Worm (Caenorhabditis elegans) whole organism, dauer: ENCODE results near the gene oac-48.

Experiments used
- unc-62 ChIP-seq: sonication (generic microtip); optimal IDR thresholded peaks from 2 replicates; lab custom pipeline; 2017; ENCODE audit warnings: missing biosample characterization, missing genetic modification reagents, missing genetic modification characterization

oac-48 gene

DNA sequence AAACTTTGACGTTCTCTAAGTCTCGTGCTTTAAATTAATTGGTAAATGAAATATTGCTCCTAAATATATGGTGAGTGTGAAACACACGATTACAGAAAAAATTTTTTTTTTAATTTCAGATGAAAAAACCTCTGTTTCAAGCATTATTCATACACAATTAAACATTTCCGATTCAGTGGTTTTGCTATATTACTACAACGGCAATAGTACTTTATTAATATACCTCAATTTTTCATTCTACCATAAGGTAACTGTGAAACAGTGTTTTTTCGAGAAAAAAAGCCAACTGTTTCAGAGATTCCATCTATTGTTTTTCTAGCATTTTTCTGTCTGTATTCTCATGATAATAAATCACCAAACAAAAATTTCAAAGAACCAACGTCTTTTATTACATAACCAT lies 27.2 kb downstream of the oac-48 start:
- TF ChIP-seq unc-62 (GFP tag; lab: Kevin White, UChicago): no peak

DNA sequence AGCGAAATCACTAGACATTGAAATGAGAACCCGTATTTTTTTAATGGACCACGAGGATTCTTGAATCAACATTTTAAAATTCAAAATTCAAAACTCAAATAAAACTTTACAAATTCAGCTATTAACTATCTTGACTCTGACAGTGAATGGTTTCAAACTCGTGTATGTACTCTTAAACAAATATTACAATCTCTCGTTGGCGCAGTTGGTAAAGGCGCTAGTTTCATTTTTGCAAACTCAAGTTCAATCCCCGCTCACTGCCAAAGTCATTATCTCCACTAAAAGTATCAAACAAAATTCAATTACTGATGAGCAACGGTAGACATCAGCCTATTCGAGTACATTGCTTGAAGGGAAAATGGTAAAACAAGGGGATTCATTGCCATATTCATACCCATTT lies 27.9 kb downstream of the oac-48 start:
- no peak for TF ChIP-seq unc-62 (GFP tag; lab: Kevin White, UChicago)

DNA sequence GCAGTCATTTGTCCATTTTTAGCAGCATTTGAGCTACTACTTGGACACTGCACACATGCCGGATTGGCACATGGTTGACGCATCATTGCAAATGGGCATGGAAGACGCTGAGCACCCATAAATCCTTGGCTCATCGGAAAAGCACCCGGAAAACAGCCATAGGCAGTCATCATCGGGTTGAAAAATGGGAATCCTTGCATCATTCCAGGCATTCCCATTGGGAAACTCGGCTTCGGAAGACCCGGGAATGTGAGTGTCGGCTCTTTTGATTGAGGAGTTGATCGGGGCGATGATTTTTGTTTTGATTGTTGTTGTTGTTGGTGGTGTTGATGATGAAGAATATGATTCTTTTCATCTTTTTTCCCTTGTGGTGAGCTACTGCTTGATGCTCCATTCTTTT lies 29.1 kb downstream of the oac-48 start:
- no peak for TF ChIP-seq unc-62 (GFP tag; lab: Kevin White, UChicago)

DNA sequence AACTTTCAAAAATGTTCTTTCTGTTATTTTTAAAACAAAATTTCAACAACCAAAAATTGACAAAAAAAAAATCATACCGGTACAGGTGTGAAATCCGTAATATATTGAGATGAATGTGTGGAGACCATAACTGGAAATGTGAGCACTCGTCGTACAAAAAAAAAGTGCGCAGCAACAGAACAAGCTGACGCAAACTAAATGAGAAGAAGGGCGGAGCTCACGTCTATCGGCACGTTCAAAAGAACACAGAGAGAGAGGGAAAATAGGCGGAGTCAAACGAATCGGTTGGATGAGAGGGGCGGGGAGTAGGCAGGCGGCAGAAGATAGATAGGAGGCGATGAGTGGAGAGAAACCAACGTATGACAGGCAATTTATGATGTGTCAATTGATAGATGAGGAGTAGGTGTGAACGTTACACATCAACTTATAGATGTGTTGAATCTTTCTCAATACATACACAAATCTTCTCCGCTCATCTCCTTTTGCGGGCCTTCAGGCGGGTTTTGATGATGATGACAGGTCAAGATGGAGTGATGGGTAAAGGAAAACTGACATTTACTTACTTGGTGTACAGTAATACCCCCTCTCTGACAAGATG lies 30.3 kb downstream of the oac-48 start, which contains the start of gene tlp-1:
TSS of gene tlp-1 (minus strand) at position 255 of the 598 bp plus-strand sequence.
- no peak for TF ChIP-seq unc-62 (GFP tag; lab: Kevin White, UChicago)

DNA sequence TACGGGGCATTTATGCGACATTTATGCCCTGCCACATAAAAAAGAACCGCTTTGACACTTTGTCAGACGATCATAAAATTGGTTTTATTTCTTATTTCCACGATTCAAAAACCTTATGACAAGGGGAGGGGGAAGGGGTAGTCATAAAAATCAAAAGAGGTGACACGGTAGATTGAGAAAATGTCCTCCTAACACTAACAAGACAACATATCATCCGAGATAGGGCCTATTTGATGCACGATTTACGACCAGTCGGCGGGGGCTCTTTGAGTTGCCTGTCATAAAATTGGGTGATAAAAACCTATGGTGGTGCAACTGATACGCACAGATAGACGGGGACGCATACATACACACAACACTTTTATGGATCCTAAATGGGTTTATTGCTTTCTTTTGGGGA lies 34.3 kb downstream of the oac-48 start:
- no peak for TF ChIP-seq unc-62 (GFP tag; lab: Kevin White, UChicago)

DNA sequence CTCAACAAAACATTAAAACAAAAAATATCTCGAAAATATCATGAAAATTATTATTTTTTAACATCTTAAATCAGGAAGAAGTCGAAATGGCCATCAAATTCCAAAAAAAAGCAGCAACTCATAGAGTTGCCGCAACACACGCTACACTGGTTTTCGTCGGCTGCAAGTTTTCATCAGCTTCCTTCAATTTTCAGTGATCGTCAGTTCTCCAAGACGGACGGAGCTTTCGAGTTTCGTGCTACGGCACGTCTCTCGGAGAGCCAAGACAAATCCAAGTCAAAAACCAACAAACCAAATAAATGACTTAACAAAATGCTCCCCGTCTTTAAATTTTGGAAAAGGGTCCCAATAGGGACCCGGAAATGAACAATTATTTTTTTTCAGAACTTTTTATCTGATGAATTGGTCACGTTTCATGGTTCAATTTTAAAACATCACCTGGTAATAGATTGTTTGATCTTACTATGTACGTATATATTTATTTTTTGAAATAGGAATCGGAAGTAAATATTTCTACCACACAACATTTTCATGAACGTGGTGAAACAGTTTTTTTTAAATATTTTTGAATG lies 35.6 kb downstream of the oac-48 start:
- TF ChIP-seq unc-62 (GFP tag; lab: Kevin White, UChicago): no peak

DNA sequence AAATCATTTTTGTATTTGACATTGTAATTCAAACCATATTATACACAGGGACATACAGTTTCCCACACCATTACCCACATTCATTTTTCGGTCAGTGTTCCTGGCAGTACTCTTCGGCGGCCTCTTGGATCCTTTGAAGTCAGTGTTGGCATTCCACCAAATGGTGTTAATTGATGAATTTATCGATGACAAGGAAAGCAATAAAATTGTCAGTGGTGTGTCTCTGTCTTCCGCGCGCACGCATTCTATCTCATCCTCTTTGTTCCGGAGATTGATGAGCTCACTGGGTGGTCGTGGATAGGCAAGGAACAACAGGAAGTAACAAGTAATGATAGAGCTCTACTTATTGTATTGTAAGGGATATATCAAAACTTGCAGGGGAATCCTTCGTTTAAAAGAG lies 36.8 kb downstream of the oac-48 start:
- no peak for TF ChIP-seq unc-62 (GFP tag; lab: Kevin White, UChicago)

DNA sequence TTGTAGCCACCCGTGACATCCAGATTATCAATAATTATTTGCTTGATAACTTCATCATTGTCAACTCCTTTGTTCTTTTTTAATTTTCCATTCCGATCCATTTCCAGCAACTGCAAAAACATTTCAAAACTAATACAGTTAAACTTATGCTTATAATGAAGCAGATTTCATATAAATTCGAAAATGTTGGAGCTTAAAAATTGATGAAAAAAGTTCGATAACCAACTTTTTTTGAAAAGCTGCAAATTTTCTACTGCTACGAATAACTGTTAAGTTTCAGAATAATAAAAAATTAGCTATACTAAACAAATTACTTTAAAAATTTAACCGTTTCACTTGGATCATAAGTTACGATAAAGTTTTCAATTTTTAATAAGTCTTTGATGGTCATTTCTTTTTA lies 42.7 kb downstream of the oac-48 start, which contains the start of gene C47A4.1:
TSS of gene C47A4.1 (minus strand) at position 101 of the 400 bp plus-strand sequence.
- TF ChIP-seq unc-62 (GFP tag; lab: Kevin White, UChicago): no peak

DNA sequence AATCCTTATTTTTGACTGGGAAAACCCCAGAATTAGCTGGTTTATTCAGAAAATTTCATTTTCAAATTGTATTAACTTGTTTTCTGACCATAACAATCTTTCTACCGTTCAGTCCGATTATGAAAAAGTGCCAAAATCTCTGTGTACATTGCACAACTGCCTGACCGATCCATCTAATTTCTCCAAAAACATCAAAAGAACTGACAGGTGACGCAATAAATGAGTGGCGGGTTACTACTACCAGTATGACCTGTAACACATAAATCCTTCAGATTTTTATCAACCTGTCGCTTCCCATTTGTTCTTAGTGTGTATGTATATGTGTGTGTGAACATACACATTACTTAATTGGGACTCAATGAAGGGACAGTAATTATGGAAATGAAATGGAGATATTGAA lies 43.1 kb downstream of the oac-48 start:
- no peak for TF ChIP-seq unc-62 (GFP tag; lab: Kevin White, UChicago)

DNA sequence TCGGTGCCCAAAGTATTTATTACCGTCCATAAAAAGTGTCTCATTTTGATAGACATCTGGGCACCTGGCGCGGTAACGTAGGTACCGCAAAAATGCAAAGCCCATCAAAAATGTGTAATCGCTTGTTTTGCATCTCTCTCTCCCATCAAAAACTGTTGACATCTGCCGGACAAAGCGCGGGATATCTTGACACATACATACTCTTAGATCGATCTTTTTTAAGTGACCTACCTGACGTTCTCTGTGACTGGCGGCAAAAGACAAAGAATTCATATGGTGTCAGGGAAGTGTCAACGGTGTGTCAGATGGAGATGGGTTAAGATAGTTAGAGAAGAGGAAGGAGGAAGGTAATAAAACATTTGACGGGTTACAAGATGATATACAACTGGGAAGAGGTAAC lies 45.3 kb downstream of the oac-48 start:
- no peak for TF ChIP-seq unc-62 (GFP tag; lab: Kevin White, UChicago)

DNA sequence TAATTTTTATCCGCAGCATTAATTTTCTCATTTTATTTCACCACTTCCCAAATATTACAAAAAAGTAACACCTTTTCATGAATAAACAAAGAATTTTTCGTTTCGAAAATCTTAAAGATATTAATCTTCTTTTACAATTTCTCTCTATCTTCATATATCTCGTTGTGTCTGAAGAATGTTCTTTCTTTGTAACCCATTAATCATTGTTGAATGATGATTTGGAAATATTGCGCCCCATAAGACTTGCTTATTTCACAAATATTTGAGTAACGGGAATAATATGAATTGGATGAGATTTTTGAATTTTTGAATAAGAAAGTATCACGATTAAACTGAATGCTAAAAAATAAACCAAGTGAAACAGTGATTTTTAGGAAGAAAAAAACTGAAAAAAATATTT lies 47.4 kb downstream of the oac-48 start:
- TF ChIP-seq unc-62 (GFP tag; lab: Kevin White, UChicago): no peak

DNA sequence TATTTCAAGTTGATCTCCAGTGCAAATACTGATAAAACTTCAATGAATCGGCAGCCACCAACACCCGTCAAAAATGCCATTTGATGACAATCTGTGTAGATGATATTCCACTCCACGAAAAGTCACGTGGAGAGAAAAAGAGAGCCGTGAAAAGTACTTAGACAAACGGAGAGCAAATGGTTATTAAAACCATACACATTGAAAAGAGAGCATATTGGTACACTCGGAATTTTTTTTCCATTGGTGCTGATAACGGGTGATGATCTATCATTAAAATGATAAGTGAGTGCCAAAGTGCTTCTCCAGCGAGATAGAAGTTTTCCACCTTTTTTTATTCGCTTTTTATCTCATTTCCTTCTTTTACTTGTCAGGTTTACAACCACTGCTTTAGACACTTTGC lies 51.6 kb downstream of the oac-48 start:
- no peak for TF ChIP-seq unc-62 (GFP tag; lab: Kevin White, UChicago)

DNA sequence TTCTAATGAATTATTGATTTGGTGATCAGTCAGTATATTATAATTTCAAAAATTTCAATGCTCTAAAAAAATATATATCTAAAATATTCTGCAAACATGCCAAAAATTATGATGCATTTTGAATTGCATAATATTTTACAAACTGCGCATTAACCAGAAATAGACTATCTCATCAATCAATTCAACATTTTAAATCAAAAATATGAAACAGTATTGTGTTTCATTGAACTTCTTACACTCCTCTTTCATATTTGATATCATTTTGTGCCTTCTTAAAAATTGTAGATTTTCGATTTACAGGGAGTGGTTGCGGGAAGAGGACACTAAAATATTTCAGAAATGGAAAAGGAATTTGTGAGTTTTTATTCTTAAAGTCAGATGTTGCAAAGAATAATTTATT lies 53.0 kb downstream of the oac-48 start, which contains the start of gene ent-4:
TSS of gene ent-4 (plus strand) at position 301 of the 400 bp plus-strand sequence.
- TF ChIP-seq unc-62 (GFP tag; lab: Kevin White, UChicago): no peak
